Worm (Caenorhabditis elegans): ENCODE results near the gene T12A7.10.

- TF ChIP-seq flt-1 (GFP tag; IDR thresholded peaks at IDR 0.05) (no peak), T22C8.4 (GFP tag; IDR thresholded peaks at IDR 0.05) (no peak), med-1 (GFP tag; optimal IDR thresholded peaks at IDR 0.05; ENCODE audit: insufficient read depth) (no peak), klf-2 (GFP tag; conservative IDR thresholded peaks at IDR 0.05) (no peak), cog-1 (tag; optimal IDR thresholded peaks at IDR 0.05) (no peak), tab-1 (GFP tag; IDR thresholded peaks at IDR 0.05) (no peak)
These were observed 44.6 kb downstream of the T12A7.10 start for ce11 chrIV:11710331-11710730.

All from whole organism, midembryonic.